Worm (Caenorhabditis elegans) whole organism, midembryonic: Measurements from ENCODE around the gene fbxc-36.

Experiments used
- cog-1 ChIP-seq: sonication (generic microtip); optimal IDR thresholded peaks from 2 replicates; lab custom pipeline; 2016; ENCODE audit warnings: missing genetic modification characterization, missing compliant biosample characterization
- flt-1 ChIP-seq: fragments of 200-800 bp; sonication (Bioruptor generic); IDR thresholded peaks from 2 replicates; pipeline ENCODE4 v1.3.6; 2022; ENCODE audit warnings: missing genetic modification characterization, missing compliant biosample characterization
- klf-2 ChIP-seq: fragments of 200-800 bp; sonication (Bioruptor generic); conservative IDR thresholded peaks from 2 replicates; pipeline ENCODE4 v1.3.6; 2022; ENCODE audit warnings: missing genetic modification reagents, missing genetic modification characterization, missing compliant biosample characterization
- med-1 ChIP-seq: sonication (generic microtip); optimal IDR thresholded peaks from 2 replicates; lab custom pipeline; 2017; ENCODE audit warnings: missing genetic modification characterization, mild to moderate bottlenecking, missing compliant biosample characterization, antibody characterized with exemption, missing genetic modification reagents; ENCODE audit not compliant: insufficient read depth
- ref-1 ChIP-seq: fragments of 200-800 bp; sonication (Bioruptor generic); conservative IDR thresholded peaks from 2 replicates; pipeline ENCODE4 v1.3.6; 2022; ENCODE audit warnings: missing genetic modification reagents, missing genetic modification characterization, missing compliant biosample characterization
- ztf-23 ChIP-seq: fragments of 200-800 bp; sonication (Bioruptor generic); IDR thresholded peaks from 2 replicates; pipeline ENCODE4 v1.3.6; 2022; ENCODE audit warnings: missing genetic modification reagents, missing genetic modification characterization, missing compliant biosample characterization

DNA sequence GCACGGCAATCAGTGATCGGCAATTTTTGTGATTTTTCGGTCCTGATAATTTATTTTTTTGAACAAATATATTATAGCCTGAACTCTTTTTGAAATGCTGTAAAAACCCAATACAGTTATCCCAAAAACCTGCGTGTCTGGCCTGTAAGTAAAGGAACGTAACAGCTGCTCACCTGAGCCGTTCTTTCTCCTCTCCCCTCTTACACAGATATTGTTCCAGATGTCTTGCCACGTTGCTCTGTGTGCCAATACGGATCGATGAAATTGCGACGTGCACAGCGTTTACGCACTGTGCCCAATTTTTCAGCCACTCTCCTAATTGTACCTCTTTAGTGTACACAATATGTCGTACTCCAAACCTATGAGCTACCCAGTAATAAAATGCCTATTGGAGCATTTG lies 17.8 kb downstream of the fbxc-36 start, which contains the start of gene sdz-4:
- TF ChIP-seq ref-1 (GFP tag; lab: Robert Waterston, UW) (no peak), med-1 (GFP tag; lab: Kevin White, UChicago) (no peak), klf-2 (GFP tag; lab: Robert Waterston, UW) (no peak), ztf-23 (GFP tag; lab: Robert Waterston, UW) (no peak), flt-1 (no peak), cog-1 (tag; lab: Kevin White, UChicago) (no peak)
